Fruit fly (Drosophila melanogaster) whole organism, embryonic: ENCODE results near the gene spo.

ENCODE experiments used
- Ada2b ChIP-seq: fragments of 200-800 bp; sonication (Bioruptor generic); IDR thresholded peaks from 2 replicates; pipeline ENCODE4 v1.3.6; 2022; ENCODE audit warnings: missing biosample characterization, missing genetic modification characterization
- Atf3 ChIP-seq: fragments of 200-800 bp; sonication (Bioruptor generic); optimal IDR thresholded peaks from 3 replicates; lab custom pipeline; 2016; ENCODE audit warnings: missing biosample characterization, missing genetic modification characterization
- BtbVII ChIP-seq: fragments of 200-800 bp; sonication (Bioruptor generic); optimal IDR thresholded peaks from 3 replicates; lab custom pipeline; 2017; ENCODE audit warnings: missing biosample characterization, mild to moderate bottlenecking, missing genetic modification characterization
- CG10431 ChIP-seq: fragments of 200-800 bp; sonication (Bioruptor generic); optimal IDR thresholded peaks from 3 replicates; lab custom pipeline; 2018; ENCODE audit warnings: missing biosample characterization, mild to moderate bottlenecking, missing genetic modification characterization
- CG10543 ChIP-seq: fragments of 200-800 bp; sonication (Bioruptor generic); optimal IDR thresholded peaks from 3 replicates; lab custom pipeline; 2017; ENCODE audit warnings: missing biosample characterization, mild to moderate bottlenecking, missing genetic modification characterization, moderate library complexity
- CG12659 ChIP-seq: fragments of 200-800 bp; sonication (Bioruptor generic); optimal IDR thresholded peaks from 3 replicates; lab custom pipeline; 2017; ENCODE audit warnings: mild to moderate bottlenecking, missing biosample characterization, missing genetic modification reagents, missing genetic modification characterization
- CG17361 ChIP-seq: fragments of 200-800 bp; sonication (Bioruptor generic); IDR thresholded peaks from 3 replicates; pipeline ENCODE4 v1.3.6; 2022; ENCODE audit warnings: missing biosample characterization, missing genetic modification characterization
- CG18599 ChIP-seq: fragments of 200-800 bp; sonication (Bioruptor generic); optimal IDR thresholded peaks from 3 replicates; lab custom pipeline; 2017; ENCODE audit warnings: missing biosample characterization, missing genetic modification characterization, mild to moderate bottlenecking, moderate library complexity, missing genetic modification reagents
- CG2120 ChIP-seq: fragments of 200-800 bp; sonication (Bioruptor generic); optimal IDR thresholded peaks from 3 replicates; lab custom pipeline; 2016; ENCODE audit warnings: missing biosample characterization, missing genetic modification characterization
- CG2712 ChIP-seq: fragments of 200-800 bp; optimal IDR thresholded peaks from 3 replicates; lab custom pipeline; 2019; ENCODE audit warnings: missing biosample characterization, mild to moderate bottlenecking, missing genetic modification characterization, moderate library complexity
- CG34376 ChIP-seq: fragments of 200-800 bp; sonication (Bioruptor generic); optimal IDR thresholded peaks from 2 replicates; lab custom pipeline; 2018; ENCODE audit warnings: missing biosample characterization, mild to moderate bottlenecking, missing genetic modification characterization
- CG6765 ChIP-seq: fragments of 200-800 bp; sonication (Bioruptor generic); optimal IDR thresholded peaks from 3 replicates; lab custom pipeline; 2017; ENCODE audit warnings: missing biosample characterization, mild to moderate bottlenecking, missing genetic modification characterization
- CG8290 ChIP-seq, 3 experiments: fragments of 200-800 bp; sonication (Bioruptor generic); optimal IDR thresholded peaks; 2 replicates each; lab custom pipeline; 2016 to 2019; ENCODE audit warnings: missing biosample characterization in 3 of 3, missing genetic modification characterization in 3 of 3, mild to moderate bottlenecking in 2 of 3, moderate library complexity in 1 of 3
- CG8478 ChIP-seq: fragments of >200 bp; optimal IDR thresholded peaks from 2 replicates; lab custom pipeline; 2018
- CG9215 ChIP-seq: fragments of 200-800 bp; sonication (Bioruptor generic); IDR thresholded peaks from 2 replicates; pipeline ENCODE4 v1.3.6; 2022; ENCODE audit warnings: missing biosample characterization, missing genetic modification characterization
- CG9437 ChIP-seq: fragments of 200-800 bp; sonication (Bioruptor generic); optimal IDR thresholded peaks from 2 replicates; lab custom pipeline; 2018; ENCODE audit warnings: missing biosample characterization, mild to moderate bottlenecking, missing genetic modification characterization
- D19A ChIP-seq: fragments of 200-800 bp; optimal IDR thresholded peaks from 3 replicates; lab custom pipeline; 2019; ENCODE audit warnings: missing biosample characterization, mild to moderate bottlenecking, missing genetic modification characterization, moderate library complexity
- Ets97D ChIP-seq: fragments of 200-800 bp; sonication (Bioruptor generic); optimal IDR thresholded peaks from 3 replicates; lab custom pipeline; 2016; ENCODE audit warnings: missing biosample characterization, missing genetic modification characterization
- Hand ChIP-seq: fragments of 200-800 bp; sonication (Bioruptor generic); optimal IDR thresholded peaks from 2 replicates; lab custom pipeline; 2017; ENCODE audit warnings: mild to moderate bottlenecking, missing biosample characterization, missing genetic modification reagents, missing genetic modification characterization
- HmgD ChIP-seq: fragments of 200-800 bp; sonication (Bioruptor generic); optimal IDR thresholded peaks from 3 replicates; lab custom pipeline; 2016; ENCODE audit warnings: missing biosample characterization, missing genetic modification characterization
- HmgZ ChIP-seq: fragments of 200-800 bp; sonication (Bioruptor generic); optimal IDR thresholded peaks from 2 replicates; lab custom pipeline; 2018; ENCODE audit warnings: missing biosample characterization, mild to moderate bottlenecking, missing genetic modification characterization
- Hr39 ChIP-seq: fragments of >200 bp; optimal IDR thresholded peaks from 2 replicates; lab custom pipeline; 2017
- Hr78 ChIP-seq, 2 experiments: fragments of 200-800 bp in 1 of 2; fragments of >200 bp in 1 of 2; sonication (Bioruptor generic) in 1 of 2; optimal IDR thresholded peaks; 2 replicates each; lab custom pipeline; 2017 to 2019; ENCODE audit warnings: missing biosample characterization in 2 of 2, missing genetic modification characterization in 2 of 2, mild to moderate bottlenecking in 1 of 2, moderate library complexity in 1 of 2
- NFAT ChIP-seq: fragments of 200-800 bp; sonication (Bioruptor generic); IDR thresholded peaks from 2 replicates; pipeline ENCODE4 v1.3.6; 2022; ENCODE audit warnings: missing biosample characterization, missing genetic modification characterization
- Nf-YB ChIP-seq: fragments of 200-800 bp; sonication (Bioruptor generic); optimal IDR thresholded peaks from 3 replicates; lab custom pipeline; 2019; ENCODE audit warnings: missing biosample characterization, mild to moderate bottlenecking, missing genetic modification characterization, moderate library complexity
- Sox100B ChIP-seq: fragments of 200-800 bp; sonication (Bioruptor generic); optimal IDR thresholded peaks from 3 replicates; lab custom pipeline; 2018; ENCODE audit warnings: missing biosample characterization, mild to moderate bottlenecking, missing genetic modification characterization
- Spps ChIP-seq: fragments of 200-800 bp; sonication (Bioruptor generic); optimal IDR thresholded peaks from 2 replicates; lab custom pipeline; 2018; ENCODE audit warnings: missing biosample characterization, mild to moderate bottlenecking, missing genetic modification characterization
- abd-A ChIP-seq: fragments of 200-800 bp; sonication (Bioruptor generic); optimal IDR thresholded peaks from 3 replicates; lab custom pipeline; 2019; ENCODE audit warnings: missing biosample characterization, mild to moderate bottlenecking, missing genetic modification characterization, moderate library complexity
- al ChIP-seq: fragments of 200-800 bp; sonication (Bioruptor generic); IDR thresholded peaks from 2 replicates; pipeline ENCODE4 v1.3.6; 2022; ENCODE audit warnings: missing biosample characterization, missing genetic modification characterization
- amos ChIP-seq: fragments of 200-800 bp; sonication (Bioruptor generic); IDR thresholded peaks from 2 replicates; pipeline ENCODE4 v1.3.6; 2022; ENCODE audit warnings: missing biosample characterization, missing genetic modification characterization; ENCODE audit not compliant: partially characterized antibody
- bbx ChIP-seq: fragments of 200-800 bp; sonication (Bioruptor generic); IDR thresholded peaks from 2 replicates; pipeline ENCODE4 v1.3.6; 2022; ENCODE audit warnings: missing biosample characterization, missing genetic modification characterization; ENCODE audit not compliant: partially characterized antibody
- bowl ChIP-seq: fragments of 200-800 bp; sonication (Bioruptor generic); IDR thresholded peaks from 2 replicates; pipeline ENCODE4 v1.3.6; 2022; ENCODE audit warnings: missing biosample characterization, missing genetic modification characterization
- caup ChIP-seq: fragments of 200-800 bp; sonication (Bioruptor generic); optimal IDR thresholded peaks from 3 replicates; lab custom pipeline; 2017; ENCODE audit warnings: missing biosample characterization, mild to moderate bottlenecking, missing genetic modification characterization, moderate library complexity; ENCODE audit not compliant: severe bottlenecking
- ci ChIP-seq: fragments of 200-800 bp; sonication (Bioruptor generic); IDR thresholded peaks from 3 replicates; pipeline ENCODE4 v1.3.6; 2022; ENCODE audit warnings: missing biosample characterization, missing genetic modification characterization
- dmrt99B ChIP-seq: fragments of 200-800 bp; sonication (Bioruptor generic); optimal IDR thresholded peaks from 2 replicates; lab custom pipeline; 2018; ENCODE audit warnings: missing biosample characterization, mild to moderate bottlenecking, missing genetic modification characterization, moderate library complexity
- emc ChIP-seq: fragments of 200-800 bp; sonication (Bioruptor generic); optimal IDR thresholded peaks from 2 replicates; lab custom pipeline; 2016; ENCODE audit warnings: missing biosample characterization, missing genetic modification characterization
- fd96Cb ChIP-seq: fragments of 200-800 bp; sonication (Bioruptor generic); optimal IDR thresholded peaks from 2 replicates; lab custom pipeline; 2018; ENCODE audit warnings: missing biosample characterization, mild to moderate bottlenecking, missing genetic modification characterization, moderate library complexity
- ftz-f1 ChIP-seq: fragments of 200-800 bp; sonication (Bioruptor generic); optimal IDR thresholded peaks from 2 replicates; lab custom pipeline; 2016; ENCODE audit warnings: missing biosample characterization, missing genetic modification characterization
- grn ChIP-seq: fragments of 200-800 bp; sonication (Bioruptor generic); optimal IDR thresholded peaks from 3 replicates; lab custom pipeline; 2017; ENCODE audit warnings: missing biosample characterization, missing genetic modification characterization
- hkb ChIP-seq, 2 experiments: fragments of 200-800 bp in 1 of 2; fragments of >200 bp in 1 of 2; sonication (Bioruptor generic) in 1 of 2; IDR thresholded peaks in 1 of 2; optimal IDR thresholded peaks in 1 of 2; 2 replicates each; pipeline versions ENCODE4 v1.3.6 to Lab custom; 2017 to 2022; ENCODE audit warnings: missing biosample characterization in 1 of 2, missing genetic modification characterization in 1 of 2
- ind ChIP-seq: fragments of 200-800 bp; sonication (Bioruptor generic); optimal IDR thresholded peaks from 3 replicates; lab custom pipeline; 2016; ENCODE audit warnings: missing biosample characterization, missing genetic modification characterization
- kni ChIP-seq: fragments of 200-800 bp; sonication (Bioruptor generic); optimal IDR thresholded peaks from 3 replicates; lab custom pipeline; 2017; ENCODE audit warnings: mild to moderate bottlenecking, missing biosample characterization, missing genetic modification reagents, missing genetic modification characterization
- mirr ChIP-seq: fragments of 200-800 bp; sonication (Bioruptor generic); optimal IDR thresholded peaks from 3 replicates; lab custom pipeline; 2018; ENCODE audit warnings: missing biosample characterization, mild to moderate bottlenecking, missing genetic modification characterization
- onecut ChIP-seq: fragments of 200-800 bp; sonication (Bioruptor generic); IDR thresholded peaks from 2 replicates; pipeline ENCODE4 v1.3.6; 2022; ENCODE audit warnings: missing biosample characterization, missing genetic modification characterization
- otp ChIP-seq: fragments of 200-800 bp; sonication (Bioruptor generic); IDR thresholded peaks from 3 replicates; pipeline ENCODE4, ENCODE4 v1.3.6; 2022; ENCODE audit warnings: missing biosample characterization, missing genetic modification characterization
- prd ChIP-seq, 3 experiments: fragments of >200 bp in 2 of 3; fragments of 200-800 bp in 1 of 3; sonication (Bioruptor generic) in 1 of 3; optimal IDR thresholded peaks in 2 of 3; IDR thresholded peaks in 1 of 3; 2 replicates in 2 of 3; 3 replicates in 1 of 3; pipeline versions ENCODE4 v1.3.6 to Lab custom; 2017 to 2022; ENCODE audit warnings: missing biosample characterization in 1 of 3, missing genetic modification characterization in 1 of 3
- seq ChIP-seq: fragments of 200-800 bp; sonication (Bioruptor generic); IDR thresholded peaks from 2 replicates; pipeline ENCODE4 v1.3.6; 2022; ENCODE audit warnings: missing biosample characterization, missing genetic modification characterization
- sima ChIP-seq: fragments of 200-800 bp; sonication (Bioruptor generic); optimal IDR thresholded peaks from 2 replicates; lab custom pipeline; 2016; ENCODE audit warnings: missing biosample characterization, missing genetic modification characterization
- zen2 ChIP-seq: fragments of 200-800 bp; sonication (Bioruptor generic); IDR thresholded peaks from 3 replicates; pipeline ENCODE4 v1.3.6; 2022; ENCODE audit warnings: missing biosample characterization, missing genetic modification characterization; ENCODE audit not compliant: partially characterized antibody

spo gene

DNA sequence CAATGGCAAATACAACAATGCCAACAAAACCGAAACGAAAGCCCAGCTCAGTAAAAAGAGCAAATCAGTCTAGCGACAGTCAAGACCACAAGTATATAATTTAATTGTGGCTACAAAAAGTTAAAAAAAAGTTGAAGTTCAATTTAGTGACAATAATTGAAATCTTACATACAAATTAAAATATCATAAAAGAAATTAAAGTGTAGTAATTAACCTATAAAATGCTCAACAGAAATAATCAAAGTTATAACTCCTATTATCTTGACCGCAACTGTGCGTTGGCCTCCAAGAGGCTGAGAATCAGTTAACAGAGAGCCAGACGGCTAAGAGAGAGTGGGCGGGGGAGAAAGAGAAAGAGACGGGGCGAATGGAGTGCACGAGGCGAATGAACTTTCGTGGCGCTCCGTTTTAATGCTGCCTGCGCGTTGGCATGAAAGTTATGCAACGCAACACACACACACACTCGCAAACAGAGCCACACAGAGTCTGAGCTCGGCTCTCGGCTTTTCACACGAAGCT lies 19.4 kb upstream of the spo start (continued):
- TF ChIP-seq CG2120 (peak; percentile 29), al (GFP tag; lab: Robert Waterston, UW) (0 out of 2 replicates have a peak, but pooled peaks have one; percentile 8), sima (GFP tag; lab: Kevin White, UChicago) (no peak), hkb (optimal IDR thresholded peaks at IDR 0.05; lab: Kevin White, UChicago) (no peak), hkb (GFP tag; IDR thresholded peaks at IDR 0.05; lab: Robert Waterston, UW) (peak; percentile 88), Atf3 (GFP tag; lab: Kevin White, UChicago) (no peak), NFAT (GFP tag; lab: Robert Waterston, UW) (no peak), prd (optimal IDR thresholded peaks at IDR 0.05; lab: Kevin White, UChicago) (no peak), prd (GFP tag; IDR thresholded peaks at IDR 0.05; lab: Robert Waterston, UW) (peak; percentile 76), fd96Cb (tag; lab: Kevin White, UChicago) (peak; percentile 89), ind (peak; percentile 78), CG17361 (GFP tag; lab: Robert Waterston, UW) (peak; percentile 91), CG10431 (GFP tag; lab: Kevin White, UChicago) (peak; percentile 76), HmgZ (peak; percentile 53), HmgD (GFP tag; lab: Kevin White, UChicago) (no peak), CG18599 (GFP tag; lab: Kevin White, UChicago) (peak; percentile 76), Spps (tag; lab: Kevin White, UChicago) (peak; percentile 92), mirr (GFP tag; lab: Kevin White, UChicago) (no peak), Ada2b (peak; percentile 77), CG8290 (GFP tag; optimal IDR thresholded peaks at IDR 0.05; lab: Kevin White, UChicago) (no peak), CG8290 (tag; optimal IDR thresholded peaks at IDR 0.05; lab: Kevin White, UChicago) (peak in 1 of 2 experiments; percentile 19), CG10543 (no peak), zen2 (GFP tag; lab: Robert Waterston, UW) (no peak), Hand (GFP tag; lab: Kevin White, UChicago) (no peak), CG9437 (GFP tag; lab: Kevin White, UChicago) (peak; percentile 67), ftz-f1 (GFP tag; lab: Kevin White, UChicago) (peak; percentile 28), emc (GFP tag; lab: Kevin White, UChicago) (no peak), amos (GFP tag; lab: Robert Waterston, UW) (no peak), Nf-YB (GFP tag; lab: Kevin White, UChicago) (peak; percentile 77), dmrt99B (tag; lab: Kevin White, UChicago) (peak; percentile 86), kni (peak; percentile 92), D19A (tag; lab: Kevin White, UChicago) (peak; percentile 88), Hr78 (GFP tag; optimal IDR thresholded peaks at IDR 0.05; lab: Kevin White, UChicago) (peak in 1 of 2 experiments; percentile 78), CG12659 (peak; percentile 60), BtbVII (peak; percentile 69), ci (GFP tag; lab: Robert Waterston, UW) (peak; percentile 88), caup (GFP tag; lab: Kevin White, UChicago) (peak; percentile 44), Sox100B (GFP tag; lab: Kevin White, UChicago) (peak; percentile 89), bbx (GFP tag; lab: Robert Waterston, UW) (no peak), otp (GFP tag; lab: Robert Waterston, UW) (0 out of 3 replicates have a peak, but pooled peaks have one; percentile 33), CG9215 (GFP tag; lab: Robert Waterston, UW) (no peak), CG2712 (tag; lab: Kevin White, UChicago) (peak; percentile 95), grn (GFP tag; lab: Kevin White, UChicago) (no peak), CG6765 (GFP tag; lab: Kevin White, UChicago) (no peak), CG34376 (GFP tag; lab: Kevin White, UChicago) (no peak), abd-A (peak; percentile 17), Hr39 (lab: Kevin White, UChicago) (no peak), onecut (GFP tag; lab: Robert Waterston, UW) (peak; percentile 72), CG8478 (no peak), Ets97D (GFP tag; lab: Kevin White, UChicago) (peak; percentile 34), bowl (no peak), seq (GFP tag; lab: Robert Waterston, UW) (peak; percentile 37; the same call in 1 of the 2 replicates)
